Worm (Caenorhabditis elegans) whole organism, L2 larva: ENCODE results near the gene par-4.

ENCODE experiments used
- F13H6.1 ChIP-seq: sonication (generic microtip); optimal IDR thresholded peaks from 2 replicates; lab custom pipeline; 2016; ENCODE audit warnings: missing genetic modification characterization, missing compliant biosample characterization
- R02D3.7 ChIP-seq: fragments of 150-350 bp; optimal IDR thresholded peaks from 2 replicates; lab custom pipeline; 2014; ENCODE audit warnings: missing biosample characterization, missing genetic modification characterization
- Y55F3AM.14 ChIP-seq: fragments of 200-800 bp; sonication (Bioruptor generic); optimal IDR thresholded peaks from 2 replicates; lab custom pipeline; 2018; ENCODE audit warnings: mild to moderate bottlenecking, missing genetic modification characterization, missing compliant biosample characterization
- alr-1 ChIP-seq: fragments of 150-350 bp; optimal IDR thresholded peaks from 2 replicates; lab custom pipeline; 2014; ENCODE audit warnings: missing biosample characterization, missing genetic modification characterization
- aly-2 ChIP-seq: fragments of 150-350 bp; optimal IDR thresholded peaks from 2 replicates; lab custom pipeline; 2014; ENCODE audit warnings: missing biosample characterization, missing genetic modification characterization
- blmp-1 ChIP-seq: sonication (generic microtip); optimal IDR thresholded peaks from 2 replicates; lab custom pipeline; 2017; ENCODE audit warnings: missing genetic modification characterization, mild to moderate bottlenecking, missing compliant biosample characterization, antibody characterized with exemption, moderate library complexity; ENCODE audit not compliant: insufficient read depth
- ceh-16 ChIP-seq: fragments of 150-350 bp; optimal IDR thresholded peaks from 2 replicates; lab custom pipeline; 2014; ENCODE audit warnings: missing biosample characterization, missing genetic modification characterization
- ceh-82 ChIP-seq: fragments of 150-350 bp; optimal IDR thresholded peaks from 2 replicates; lab custom pipeline; 2014; ENCODE audit warnings: missing biosample characterization, missing genetic modification characterization
- crh-2 ChIP-seq: sonication (generic microtip); optimal IDR thresholded peaks from 2 replicates; lab custom pipeline; 2017; ENCODE audit warnings: missing biosample characterization, missing genetic modification characterization
- dmd-4 ChIP-seq: sonication (generic microtip); optimal IDR thresholded peaks from 2 replicates; lab custom pipeline; 2017; ENCODE audit warnings: missing biosample characterization, missing genetic modification characterization
- egl-27 ChIP-seq: sonication (generic microtip); optimal IDR thresholded peaks from 3 replicates; lab custom pipeline; 2017; ENCODE audit warnings: missing biosample characterization, missing genetic modification reagents, missing genetic modification characterization
- elt-1 ChIP-seq: fragments of 150-350 bp; optimal IDR thresholded peaks from 2 replicates; lab custom pipeline; 2014; ENCODE audit warnings: missing biosample characterization, missing genetic modification characterization
- elt-3 ChIP-seq: sonication (generic microtip); optimal IDR thresholded peaks from 2 replicates; lab custom pipeline; 2017; ENCODE audit warnings: missing biosample characterization, missing genetic modification characterization
- fos-1 ChIP-seq: fragments of 150-350 bp; optimal IDR thresholded peaks from 2 replicates; lab custom pipeline; 2014; ENCODE audit warnings: missing biosample characterization, missing genetic modification characterization
- gmeb-1 ChIP-seq: fragments of 150-350 bp; optimal IDR thresholded peaks from 2 replicates; lab custom pipeline; 2014; ENCODE audit warnings: missing biosample characterization, missing genetic modification characterization
- lin-11 ChIP-seq: fragments of 150-350 bp; sonication (generic microtip); optimal IDR thresholded peaks from 2 replicates; lab custom pipeline; 2014; ENCODE audit warnings: missing biosample characterization, missing genetic modification characterization, inconsistent platforms, mixed read lengths
- lin-13 ChIP-seq: fragments of 150-350 bp; optimal IDR thresholded peaks from 2 replicates; lab custom pipeline; 2014; ENCODE audit warnings: missing biosample characterization, missing genetic modification reagents, missing genetic modification characterization
- lin-39 ChIP-seq: fragments of 150-350 bp; optimal IDR thresholded peaks from 2 replicates; lab custom pipeline; 2014; ENCODE audit warnings: missing biosample characterization, missing genetic modification reagents, missing genetic modification characterization
- mdl-1 ChIP-seq, 2 experiments: fragments of 150-350 bp in 1 of 2; sonication (generic microtip) in 1 of 2; optimal IDR thresholded peaks; 2 replicates each; lab custom pipeline; 2017; ENCODE audit warnings: missing biosample characterization in 2 of 2, missing genetic modification characterization in 2 of 2
- nhr-11 ChIP-seq: fragments of 150-350 bp; optimal IDR thresholded peaks from 2 replicates; lab custom pipeline; 2014; ENCODE audit warnings: missing biosample characterization, missing genetic modification characterization
- nhr-129 ChIP-seq: fragments of 150-350 bp; optimal IDR thresholded peaks from 2 replicates; lab custom pipeline; 2014; ENCODE audit warnings: missing biosample characterization, missing genetic modification characterization
- nhr-237 ChIP-seq: fragments of 150-350 bp; optimal IDR thresholded peaks from 2 replicates; lab custom pipeline; 2014; ENCODE audit warnings: missing biosample characterization, missing genetic modification characterization
- nhr-25 ChIP-seq: fragments of 150-350 bp; sonication (generic microtip); optimal IDR thresholded peaks from 3 replicates; lab custom pipeline; 2014; ENCODE audit warnings: missing biosample characterization, missing genetic modification characterization
- nhr-6 ChIP-seq: fragments of 150-350 bp; optimal IDR thresholded peaks from 2 replicates; lab custom pipeline; 2014; ENCODE audit warnings: missing biosample characterization, missing genetic modification characterization
- peb-1 ChIP-seq: fragments of 150-350 bp; optimal IDR thresholded peaks from 2 replicates; lab custom pipeline; 2014; ENCODE audit warnings: missing biosample characterization, missing genetic modification characterization
- sem-4 ChIP-seq: fragments of 150-350 bp; optimal IDR thresholded peaks from 2 replicates; lab custom pipeline; 2014; ENCODE audit warnings: missing biosample characterization, missing genetic modification reagents, missing genetic modification characterization
- skn-1 ChIP-seq: sonication (generic microtip); optimal IDR thresholded peaks from 2 replicates; lab custom pipeline; 2017; ENCODE audit warnings: missing biosample characterization, missing genetic modification characterization
- sma-9 ChIP-seq, 2 experiments: fragments of 150-350 bp in 1 of 2; sonication (generic microtip) in 1 of 2; optimal IDR thresholded peaks; 2 replicates each; lab custom pipeline; 2014 to 2016; ENCODE audit warnings: missing genetic modification characterization in 2 of 2, mild to moderate bottlenecking in 1 of 2, missing biosample characterization in 1 of 2, missing compliant biosample characterization in 1 of 2, missing genetic modification reagents in 1 of 2, moderate library complexity in 1 of 2
- snpc-4 ChIP-seq: fragments of 150-350 bp; optimal IDR thresholded peaks from 2 replicates; lab custom pipeline; 2014; ENCODE audit warnings: missing biosample characterization, missing genetic modification characterization
- unc-39 ChIP-seq: fragments of 150-350 bp; optimal IDR thresholded peaks from 2 replicates; lab custom pipeline; 2014; ENCODE audit warnings: missing biosample characterization, missing genetic modification characterization
- unc-55 ChIP-seq: fragments of 150-350 bp; sonication (generic microtip); optimal IDR thresholded peaks from 3 replicates; lab custom pipeline; 2014; ENCODE audit warnings: missing biosample characterization, missing genetic modification reagents, missing genetic modification characterization
- unc-62 ChIP-seq: fragments of 150-350 bp; optimal IDR thresholded peaks from 2 replicates; lab custom pipeline; 2014; ENCODE audit warnings: missing biosample characterization, missing genetic modification reagents, missing genetic modification characterization
- zag-1 ChIP-seq: fragments of 150-350 bp; optimal IDR thresholded peaks from 2 replicates; lab custom pipeline; 2014; ENCODE audit warnings: missing biosample characterization, missing genetic modification characterization
- ztf-1 ChIP-seq: fragments of 200-800 bp; sonication (Bioruptor generic); conservative IDR thresholded peaks from 2 replicates; pipeline ENCODE4 v1.3.6; 2022; ENCODE audit warnings: missing genetic modification characterization, missing compliant biosample characterization
- ztf-11 ChIP-seq: sonication (generic microtip); optimal IDR thresholded peaks from 2 replicates; lab custom pipeline; 2017; ENCODE audit warnings: missing biosample characterization, missing genetic modification characterization
- ztf-4 ChIP-seq: fragments of 150-350 bp; optimal IDR thresholded peaks from 2 replicates; lab custom pipeline; 2014; ENCODE audit warnings: missing biosample characterization, missing genetic modification characterization

The par-4 gene

ce11 chrV:18115054-18115453 lies 16.6 kb downstream of the par-4 start:
- peak; percentile 45 for TF ChIP-seq unc-55 (GFP tag; lab: Kevin White, UChicago)
- TF ChIP-seq, all 48 proteins: peak for 1; not testable (repeated sequence) for 47

DNA sequence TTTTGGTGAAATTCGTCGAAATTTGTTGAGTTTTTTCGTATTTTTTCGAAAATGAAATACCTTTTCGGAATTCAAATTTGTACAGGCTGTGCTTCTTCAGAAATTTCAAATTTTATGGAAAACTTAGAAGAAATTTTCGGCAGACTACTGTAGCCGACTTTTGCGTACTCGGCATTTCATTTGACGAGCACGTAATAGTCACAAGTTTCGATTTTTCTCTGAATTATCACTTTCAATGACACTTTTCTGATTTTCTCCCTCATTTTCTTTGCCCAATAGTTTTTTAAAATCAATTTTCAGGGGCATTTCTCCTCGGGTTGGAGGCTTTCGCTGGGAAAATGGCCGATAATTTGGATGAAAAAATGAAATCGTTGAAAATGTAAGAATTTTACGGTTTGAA lies 25.2 kb downstream of the par-4 start, which contains the start of gene fbxa-107:
fbxa-107 (plus strand) TSS at position 301 of the 400 bp plus-strand sequence.
- no peak for TF ChIP-seq lin-11 (tag; lab: Kevin White, UChicago)
- no peak for TF ChIP-seq lin-13 (GFP tag; lab: Kevin White, UChicago)
- TF ChIP-seq unc-62 (GFP tag; lab: Kevin White, UChicago) = no peak
- no peak for TF ChIP-seq peb-1
- no peak for TF ChIP-seq skn-1 (tag; lab: Kevin White, UChicago)
- no peak for TF ChIP-seq unc-55 (GFP tag; lab: Kevin White, UChicago)
- TF ChIP-seq zag-1 (tag; lab: Kevin White, UChicago) = no peak
- no peak for TF ChIP-seq nhr-129 (tag; lab: Kevin White, UChicago)
- TF ChIP-seq crh-2 (tag; lab: Kevin White, UChicago) = no peak
- no peak for TF ChIP-seq nhr-25 (tag; lab: Kevin White, UChicago)
- TF ChIP-seq fos-1 (tag; lab: Kevin White, UChicago) = no peak
- no peak for TF ChIP-seq aly-2 (tag; lab: Kevin White, UChicago)
- no peak for TF ChIP-seq ztf-11
- TF ChIP-seq nhr-11 (tag; lab: Kevin White, UChicago) = no peak
- no peak for TF ChIP-seq Y55F3AM.14

DNA sequence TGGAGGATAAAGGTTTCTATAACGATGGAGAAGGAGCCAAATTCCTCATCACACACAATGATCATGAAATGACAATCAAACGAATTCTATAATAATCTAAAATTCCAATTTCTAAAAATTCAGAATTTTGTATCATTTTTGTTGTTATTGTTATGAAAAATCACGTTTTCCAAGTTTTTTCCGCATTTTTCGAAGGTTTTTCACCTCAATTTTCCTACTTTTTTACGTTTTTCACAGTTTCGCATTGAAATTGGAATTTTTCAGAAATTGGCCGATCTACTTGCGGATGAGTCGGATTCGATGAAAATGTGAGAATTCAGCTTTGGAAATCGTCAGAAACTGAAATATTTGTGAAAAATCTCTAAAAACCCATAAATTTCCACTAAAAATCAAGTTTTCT lies 26.6 kb downstream of the par-4 start, which contains the start of gene fbxa-210:
fbxa-210 (plus strand) TSS at position 301 of the 400 bp plus-strand sequence.
- no peak for TF ChIP-seq ztf-1
- TF ChIP-seq ceh-82 = no peak
- TF ChIP-seq zag-1 (tag; lab: Kevin White, UChicago) = no peak
- TF ChIP-seq ceh-16 (tag; lab: Kevin White, UChicago) = no peak
- TF ChIP-seq snpc-4 (tag; lab: Kevin White, UChicago) = no peak
- TF ChIP-seq ztf-4 (tag; lab: Kevin White, UChicago) = no peak
- no peak for TF ChIP-seq nhr-11 (tag; lab: Kevin White, UChicago)
- TF ChIP-seq alr-1 = no peak
- no peak for TF ChIP-seq nhr-237 (tag; lab: Kevin White, UChicago)
- no peak for TF ChIP-seq nhr-6 (tag; lab: Kevin White, UChicago)
- no peak for TF ChIP-seq nhr-129 (tag; lab: Kevin White, UChicago)
- no peak for TF ChIP-seq unc-55 (GFP tag; lab: Kevin White, UChicago)
- TF ChIP-seq nhr-25 (tag; lab: Kevin White, UChicago) = no peak
- no peak for TF ChIP-seq egl-27 (tag; lab: Kevin White, UChicago)
- TF ChIP-seq gmeb-1 (tag; lab: Kevin White, UChicago) = no peak
- TF ChIP-seq dmd-4 (tag; lab: Kevin White, UChicago) = no peak
- TF ChIP-seq F13H6.1 = no peak
- TF ChIP-seq, all 48 proteins: peak for 0

- no peak for TF ChIP-seq sma-9 (GFP tag; optimal IDR thresholded peaks at IDR 0.05; lab: Kevin White, UChicago)
- no peak for TF ChIP-seq sma-9 (tag; optimal IDR thresholded peaks at IDR 0.05; lab: Kevin White, UChicago)
- no peak for TF ChIP-seq nhr-237 (tag; lab: Kevin White, UChicago)
- no peak for TF ChIP-seq elt-3 (tag; lab: Kevin White, UChicago)
- TF ChIP-seq unc-55 (GFP tag; lab: Kevin White, UChicago) = no peak
- no peak for TF ChIP-seq unc-39 (tag; lab: Kevin White, UChicago)
- no peak for TF ChIP-seq blmp-1 (tag; lab: Kevin White, UChicago)
- TF ChIP-seq lin-39 = no peak
- TF ChIP-seq elt-1 (tag; lab: Kevin White, UChicago) = no peak
- no peak for TF ChIP-seq Y55F3AM.14
- TF ChIP-seq R02D3.7 (tag; lab: Kevin White, UChicago) = no peak
- no peak for TF ChIP-seq sem-4 (tag; lab: Kevin White, UChicago)
- no peak for TF ChIP-seq lin-11 (tag; lab: Kevin White, UChicago)
- no peak for TF ChIP-seq unc-62 (GFP tag; lab: Kevin White, UChicago)
- no peak for TF ChIP-seq mdl-1 (tag; optimal IDR thresholded peaks at IDR 0.05; lab: Kevin White, UChicago)
Measured at ce11 chrV:18127192-18127591, 28.7 kb downstream of the par-4 start, which contains the start of gene fbxa-211. TSS of gene fbxa-211 (plus strand) at chrV:18127519.
